Worm (Caenorhabditis elegans): ENCODE data around the gene F31E3.12.

The F31E3.12 gene

DNA sequence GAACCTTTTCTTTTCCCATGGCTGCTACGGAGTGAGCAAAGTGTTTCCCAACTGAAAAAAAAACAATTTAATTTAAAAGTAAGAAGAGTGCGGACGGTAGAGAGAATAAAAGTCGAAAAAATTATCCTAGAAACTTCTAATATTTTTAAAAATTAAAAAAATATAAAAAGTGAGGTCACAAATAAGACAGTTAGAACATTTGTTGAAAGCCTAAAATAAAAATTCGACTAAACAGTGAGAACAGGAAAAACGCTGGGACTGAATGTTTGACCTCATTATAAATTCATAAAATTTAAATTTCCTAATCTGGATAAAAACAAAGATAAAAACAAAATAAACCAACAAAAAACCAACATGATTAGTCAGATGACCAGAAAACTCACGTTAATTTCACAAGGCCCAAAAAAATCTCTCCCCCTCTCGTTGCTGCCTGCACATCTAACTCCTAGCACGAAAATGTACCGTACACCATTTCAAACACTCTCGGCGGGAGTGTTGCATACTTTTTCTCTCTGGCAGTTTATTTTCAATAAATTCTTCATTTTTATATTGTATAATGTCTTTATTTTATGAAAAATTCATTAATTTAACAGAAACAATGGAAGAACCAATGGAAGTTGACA, 2.6 kb downstream of the F31E3.12 start, which contains the start of the genes eef-1A.1 and rfc-4:
eef-1A.1 (minus strand) TSS at position 51 of the 623 bp plus-strand sequence.
rfc-4 (plus strand) TSS at position 592 of the 623 bp plus-strand sequence.
- TF ChIP-seq nhr-12 (tag; optimal IDR thresholded peaks at IDR 0.05) = no peak
- TF ChIP-seq lsy-12 (tag; optimal IDR thresholded peaks at IDR 0.05) = peak; percentile 95
- peak; percentile 94 for TF ChIP-seq R02D3.7 (tag; optimal IDR thresholded peaks at IDR 0.05)
- peak; percentile 21 for TF ChIP-seq mdl-1 (tag; optimal IDR thresholded peaks at IDR 0.05)
- TF ChIP-seq jun-1 (tag; optimal IDR thresholded peaks at IDR 0.05) = peak; percentile 93
- peak; percentile 98 for TF ChIP-seq lin-39 (tag; optimal IDR thresholded peaks at IDR 0.05)
- peak; percentile 96 for TF ChIP-seq pqm-1 (tag; optimal IDR thresholded peaks at IDR 0.05)
- TF ChIP-seq nhr-28 (tag; optimal IDR thresholded peaks at IDR 0.05) = no peak
- peak; percentile 86 for TF ChIP-seq nhr-43 (tag; optimal IDR thresholded peaks at IDR 0.05; ENCODE audit: poor library complexity, severe bottlenecking)
- peak; percentile 91 for TF ChIP-seq snpc-4 (tag; optimal IDR thresholded peaks at IDR 0.05)
- TF ChIP-seq fkh-2 (tag; optimal IDR thresholded peaks at IDR 0.05) = no peak
- TF ChIP-seq nfya-1 (tag; optimal IDR thresholded peaks at IDR 0.05; ENCODE audit: insufficient read depth) = peak; percentile 99
- TF ChIP-seq daf-12 (tag; optimal IDR thresholded peaks at IDR 0.05) = no peak
- TF ChIP-seq unc-39 (tag; optimal IDR thresholded peaks at IDR 0.05) = no peak
- TF ChIP-seq fkh-10 (GFP tag; optimal IDR thresholded peaks at IDR 0.05) = peak; percentile 90
- peak; percentile 85 for TF ChIP-seq hmg-11 (tag; optimal IDR thresholded peaks at IDR 0.05)
- peak; percentile 59 for TF ChIP-seq ceh-16 (tag; optimal IDR thresholded peaks at IDR 0.05)
- no peak for TF ChIP-seq ceh-9 (tag; optimal IDR thresholded peaks at IDR 0.05)
- TF ChIP-seq lin-15B (tag; optimal IDR thresholded peaks at IDR 0.05) = peak; percentile 99
- TF ChIP-seq egl-27 (tag; optimal IDR thresholded peaks at IDR 0.05) = peak; percentile 36
- TF ChIP-seq eor-1 (tag; optimal IDR thresholded peaks at IDR 0.05) = no peak
- peak; percentile 59 for TF ChIP-seq aly-2 (tag; optimal IDR thresholded peaks at IDR 0.05)
- peak; percentile 60 for TF ChIP-seq ztf-4 (tag; optimal IDR thresholded peaks at IDR 0.05)
- peak; percentile 94 for TF ChIP-seq skn-1 (tag; optimal IDR thresholded peaks at IDR 0.05)
- no peak for TF ChIP-seq sea-2 (GFP tag; optimal IDR thresholded peaks at IDR 0.05)
- peak; percentile 70 for TF ChIP-seq elt-1 (tag; optimal IDR thresholded peaks at IDR 0.05)
- TF ChIP-seq nhr-237 (tag; optimal IDR thresholded peaks at IDR 0.05) = no peak
- TF ChIP-seq zag-1 (tag; optimal IDR thresholded peaks at IDR 0.05) = no peak
- TF ChIP-seq nhr-25 (tag; optimal IDR thresholded peaks at IDR 0.05) = peak; percentile 98
- TF ChIP-seq nhr-11 (tag; optimal IDR thresholded peaks at IDR 0.05) = peak; percentile 88
- peak; percentile 19 for TF ChIP-seq nhr-77 (tag; optimal IDR thresholded peaks at IDR 0.05)
- TF ChIP-seq egl-5 (tag; optimal IDR thresholded peaks at IDR 0.05) = peak; percentile 99
- TF ChIP-seq ama-1 (optimal IDR thresholded peaks at IDR 0.05) = peak; percentile 79
- peak; percentile 72 for TF ChIP-seq ceh-82 (tag; optimal IDR thresholded peaks at IDR 0.05)
- peak; percentile 97 for TF ChIP-seq ZK546.5 (tag; optimal IDR thresholded peaks at IDR 0.05)
- TF ChIP-seq pha-4 (tag; optimal IDR thresholded peaks at IDR 0.05) = peak; percentile 100
- no peak for TF ChIP-seq ztf-11 (tag; optimal IDR thresholded peaks at IDR 0.05)
- peak; percentile 77 for TF ChIP-seq ceh-28 (tag; optimal IDR thresholded peaks at IDR 0.05)
- TF ChIP-seq elt-3 (tag; optimal IDR thresholded peaks at IDR 0.05) = peak in 1 of 3 experiments; percentile 65
- TF ChIP-seq nhr-76 (tag; optimal IDR thresholded peaks at IDR 0.05) = peak; percentile 41
- peak; percentile 99 for TF ChIP-seq nhr-23 (tag; optimal IDR thresholded peaks at IDR 0.05)
- TF ChIP-seq nhr-67 (tag; optimal IDR thresholded peaks at IDR 0.05) = no peak
- TF ChIP-seq elt-2 (tag; optimal IDR thresholded peaks at IDR 0.05) = peak; percentile 82
- peak; percentile 47 for TF ChIP-seq unc-62 (GFP tag; optimal IDR thresholded peaks at IDR 0.05)
- TF ChIP-seq tbx-2 (tag; optimal IDR thresholded peaks at IDR 0.05) = peak; percentile 71
- no peak for TF ChIP-seq mml-1 (tag; optimal IDR thresholded peaks at IDR 0.05)
- TF ChIP-seq fos-1 (tag; optimal IDR thresholded peaks at IDR 0.05) = peak; percentile 51
